Worm (Caenorhabditis elegans) whole organism, L2 larva: ENCODE measurements around the gene C43H6.12.

Source experiments
- C34F6.9 ChIP-seq: fragments of 150-350 bp; optimal IDR thresholded peaks from 2 replicates; lab custom pipeline; 2014; ENCODE audit warnings: missing biosample characterization, missing genetic modification characterization
- F13H6.1 ChIP-seq: sonication (generic microtip); optimal IDR thresholded peaks from 2 replicates; lab custom pipeline; 2016; ENCODE audit warnings: missing genetic modification characterization, missing compliant biosample characterization
- R02D3.7 ChIP-seq: fragments of 150-350 bp; optimal IDR thresholded peaks from 2 replicates; lab custom pipeline; 2014; ENCODE audit warnings: missing biosample characterization, missing genetic modification characterization
- Y55F3AM.14 ChIP-seq: fragments of 200-800 bp; sonication (Bioruptor generic); optimal IDR thresholded peaks from 2 replicates; lab custom pipeline; 2018; ENCODE audit warnings: mild to moderate bottlenecking, missing genetic modification characterization, missing compliant biosample characterization
- ZK546.5 ChIP-seq: sonication (generic microtip); optimal IDR thresholded peaks from 2 replicates; lab custom pipeline; 2017; ENCODE audit warnings: missing biosample characterization, missing genetic modification characterization
- aly-2 ChIP-seq: fragments of 150-350 bp; optimal IDR thresholded peaks from 2 replicates; lab custom pipeline; 2014; ENCODE audit warnings: missing biosample characterization, missing genetic modification characterization
- blmp-1 ChIP-seq: sonication (generic microtip); optimal IDR thresholded peaks from 2 replicates; lab custom pipeline; 2017; ENCODE audit warnings: missing genetic modification characterization, mild to moderate bottlenecking, missing compliant biosample characterization, antibody characterized with exemption, moderate library complexity; ENCODE audit not compliant: insufficient read depth
- ceh-16 ChIP-seq: fragments of 150-350 bp; optimal IDR thresholded peaks from 2 replicates; lab custom pipeline; 2014; ENCODE audit warnings: missing biosample characterization, missing genetic modification characterization
- ceh-82 ChIP-seq: fragments of 150-350 bp; optimal IDR thresholded peaks from 2 replicates; lab custom pipeline; 2014; ENCODE audit warnings: missing biosample characterization, missing genetic modification characterization
- crh-2 ChIP-seq: sonication (generic microtip); optimal IDR thresholded peaks from 2 replicates; lab custom pipeline; 2017; ENCODE audit warnings: missing biosample characterization, missing genetic modification characterization
- dmd-4 ChIP-seq: sonication (generic microtip); optimal IDR thresholded peaks from 2 replicates; lab custom pipeline; 2017; ENCODE audit warnings: missing biosample characterization, missing genetic modification characterization
- egl-27 ChIP-seq: sonication (generic microtip); optimal IDR thresholded peaks from 3 replicates; lab custom pipeline; 2017; ENCODE audit warnings: missing biosample characterization, missing genetic modification reagents, missing genetic modification characterization
- fos-1 ChIP-seq: fragments of 150-350 bp; optimal IDR thresholded peaks from 2 replicates; lab custom pipeline; 2014; ENCODE audit warnings: missing biosample characterization, missing genetic modification characterization
- lin-11 ChIP-seq: fragments of 150-350 bp; sonication (generic microtip); optimal IDR thresholded peaks from 2 replicates; lab custom pipeline; 2014; ENCODE audit warnings: missing biosample characterization, missing genetic modification characterization, inconsistent platforms, mixed read lengths
- lin-13 ChIP-seq: fragments of 150-350 bp; optimal IDR thresholded peaks from 2 replicates; lab custom pipeline; 2014; ENCODE audit warnings: missing biosample characterization, missing genetic modification reagents, missing genetic modification characterization
- lsy-2 ChIP-seq, 2 experiments: fragments of 150-350 bp in 1 of 2; sonication (generic microtip) in 1 of 2; optimal IDR thresholded peaks; 2 replicates each; lab custom pipeline; 2014 to 2017; ENCODE audit warnings: missing biosample characterization in 2 of 2, missing genetic modification characterization in 2 of 2
- mbf-1 ChIP-seq: sonication (generic microtip); optimal IDR thresholded peaks from 2 replicates; lab custom pipeline; 2017; ENCODE audit warnings: missing biosample characterization, missing genetic modification characterization
- nhr-10 ChIP-seq: sonication (generic microtip); optimal IDR thresholded peaks from 2 replicates; lab custom pipeline; 2017; ENCODE audit warnings: missing biosample characterization, missing genetic modification characterization
- nhr-11 ChIP-seq: fragments of 150-350 bp; optimal IDR thresholded peaks from 2 replicates; lab custom pipeline; 2014; ENCODE audit warnings: missing biosample characterization, missing genetic modification characterization
- nhr-12 ChIP-seq: fragments of 150-350 bp; optimal IDR thresholded peaks from 2 replicates; lab custom pipeline; 2014; ENCODE audit warnings: missing biosample characterization, missing genetic modification characterization
- nhr-129 ChIP-seq: fragments of 150-350 bp; optimal IDR thresholded peaks from 2 replicates; lab custom pipeline; 2014; ENCODE audit warnings: missing biosample characterization, missing genetic modification characterization
- nhr-21 ChIP-seq: fragments of 150-350 bp; optimal IDR thresholded peaks from 2 replicates; lab custom pipeline; 2014; ENCODE audit warnings: missing biosample characterization, missing genetic modification characterization
- nhr-23 ChIP-seq: fragments of 150-350 bp; optimal IDR thresholded peaks from 2 replicates; lab custom pipeline; 2014; ENCODE audit warnings: missing biosample characterization, missing genetic modification reagents, missing genetic modification characterization
- nhr-237 ChIP-seq: fragments of 150-350 bp; optimal IDR thresholded peaks from 2 replicates; lab custom pipeline; 2014; ENCODE audit warnings: missing biosample characterization, missing genetic modification characterization
- nhr-25 ChIP-seq: fragments of 150-350 bp; sonication (generic microtip); optimal IDR thresholded peaks from 3 replicates; lab custom pipeline; 2014; ENCODE audit warnings: missing biosample characterization, missing genetic modification characterization
- nhr-6 ChIP-seq: fragments of 150-350 bp; optimal IDR thresholded peaks from 2 replicates; lab custom pipeline; 2014; ENCODE audit warnings: missing biosample characterization, missing genetic modification characterization
- nhr-77 ChIP-seq: fragments of 150-350 bp; optimal IDR thresholded peaks from 2 replicates; lab custom pipeline; 2014; ENCODE audit warnings: missing biosample characterization, missing genetic modification characterization
- peb-1 ChIP-seq: fragments of 150-350 bp; optimal IDR thresholded peaks from 2 replicates; lab custom pipeline; 2014; ENCODE audit warnings: missing biosample characterization, missing genetic modification characterization
- sem-4 ChIP-seq: fragments of 150-350 bp; optimal IDR thresholded peaks from 2 replicates; lab custom pipeline; 2014; ENCODE audit warnings: missing biosample characterization, missing genetic modification reagents, missing genetic modification characterization
- skn-1 ChIP-seq: sonication (generic microtip); optimal IDR thresholded peaks from 2 replicates; lab custom pipeline; 2017; ENCODE audit warnings: missing biosample characterization, missing genetic modification characterization
- sma-3 ChIP-seq: sonication (generic microtip); optimal IDR thresholded peaks from 2 replicates; lab custom pipeline; 2016; ENCODE audit warnings: missing genetic modification reagents, missing genetic modification characterization, missing compliant biosample characterization
- sma-9 ChIP-seq, 2 experiments: fragments of 150-350 bp in 1 of 2; sonication (generic microtip) in 1 of 2; optimal IDR thresholded peaks; 2 replicates each; lab custom pipeline; 2014 to 2016; ENCODE audit warnings: missing genetic modification characterization in 2 of 2, mild to moderate bottlenecking in 1 of 2, missing biosample characterization in 1 of 2, missing compliant biosample characterization in 1 of 2, missing genetic modification reagents in 1 of 2, moderate library complexity in 1 of 2
- snpc-4 ChIP-seq: fragments of 150-350 bp; optimal IDR thresholded peaks from 2 replicates; lab custom pipeline; 2014; ENCODE audit warnings: missing biosample characterization, missing genetic modification characterization
- unc-39 ChIP-seq: fragments of 150-350 bp; optimal IDR thresholded peaks from 2 replicates; lab custom pipeline; 2014; ENCODE audit warnings: missing biosample characterization, missing genetic modification characterization
- unc-55 ChIP-seq: fragments of 150-350 bp; sonication (generic microtip); optimal IDR thresholded peaks from 3 replicates; lab custom pipeline; 2014; ENCODE audit warnings: missing biosample characterization, missing genetic modification reagents, missing genetic modification characterization
- zag-1 ChIP-seq: fragments of 150-350 bp; optimal IDR thresholded peaks from 2 replicates; lab custom pipeline; 2014; ENCODE audit warnings: missing biosample characterization, missing genetic modification characterization
- ztf-1 ChIP-seq: fragments of 200-800 bp; sonication (Bioruptor generic); conservative IDR thresholded peaks from 2 replicates; pipeline ENCODE4 v1.3.6; 2022; ENCODE audit warnings: missing genetic modification characterization, missing compliant biosample characterization
- ztf-11 ChIP-seq: sonication (generic microtip); optimal IDR thresholded peaks from 2 replicates; lab custom pipeline; 2017; ENCODE audit warnings: missing biosample characterization, missing genetic modification characterization
- ztf-4 ChIP-seq: fragments of 150-350 bp; optimal IDR thresholded peaks from 2 replicates; lab custom pipeline; 2014; ENCODE audit warnings: missing biosample characterization, missing genetic modification characterization

Gene C43H6.12

DNA sequence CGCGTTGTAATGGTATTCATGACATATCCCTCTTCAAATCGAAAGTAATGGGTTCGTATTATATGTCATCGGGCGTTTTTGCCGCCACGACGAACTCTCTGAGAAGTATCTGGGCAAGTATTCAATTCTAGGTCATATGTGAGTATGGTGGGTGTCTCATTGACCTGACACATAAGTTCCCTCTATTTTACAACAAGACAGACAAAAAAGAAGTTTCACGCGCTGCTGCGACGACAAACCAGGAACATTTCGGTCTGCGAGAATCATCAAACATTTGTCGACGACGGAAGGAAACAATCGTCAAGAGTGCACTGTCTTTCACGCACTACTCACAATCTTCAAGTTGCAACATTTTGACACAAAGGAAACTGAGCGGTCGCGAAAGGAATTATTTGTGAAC is 15.9 kb downstream of the C43H6.12 start:
- TF ChIP-seq egl-27 (peak; percentile 26), aly-2 (tag; lab: Kevin White, UChicago) (no peak), F13H6.1 (peak; percentile 14), nhr-21 (no peak), nhr-12 (tag; lab: Kevin White, UChicago) (no peak), fos-1 (tag; lab: Kevin White, UChicago) (peak; percentile 12), nhr-10 (no peak), ztf-4 (tag; lab: Kevin White, UChicago) (no peak)

ce11 chrX:2426932-2427331 is 17.5 kb downstream of the C43H6.12 start:
- TF ChIP-seq lin-13 (GFP tag; lab: Kevin White, UChicago) (no peak), nhr-25 (tag; lab: Kevin White, UChicago) (peak; percentile 32), ceh-16 (tag; lab: Kevin White, UChicago) (peak; percentile 26)

- no peak for TF ChIP-seq peb-1 (tag; lab: Kevin White, UChicago)
- TF ChIP-seq ZK546.5 (tag; lab: Kevin White, UChicago), result no peak
- TF ChIP-seq unc-39 (tag; lab: Kevin White, UChicago), result no peak
- TF ChIP-seq nhr-10, result no peak
- no peak for TF ChIP-seq ztf-1 (GFP tag; lab: Robert Waterston, UW)
- TF ChIP-seq nhr-237 (tag; lab: Kevin White, UChicago), result no peak
- no peak for TF ChIP-seq C34F6.9
- no peak for TF ChIP-seq nhr-129 (tag; lab: Kevin White, UChicago)
Observed at ce11 chrX:2427404-2427803, 18.0 kb downstream of the C43H6.12 start, which contains the start of gene gcy-31. TSS of gene gcy-31 (minus strand) at chrX:2427504.

ce11 chrX:2430317-2430716 is 20.9 kb downstream of the C43H6.12 start:
- no peak for TF ChIP-seq sma-3
- TF ChIP-seq ceh-82, result no peak
- TF ChIP-seq lin-13 (GFP tag; lab: Kevin White, UChicago), result no peak
- TF ChIP-seq nhr-77 (tag; lab: Kevin White, UChicago), result no peak
- TF ChIP-seq lsy-2 (tag; optimal IDR thresholded peaks at IDR 0.05; lab: Kevin White, UChicago), result no peak
- TF ChIP-seq zag-1 (tag; lab: Kevin White, UChicago), result no peak
- TF ChIP-seq unc-39 (tag; lab: Kevin White, UChicago), result no peak
- TF ChIP-seq aly-2 (tag; lab: Kevin White, UChicago), result no peak
- no peak for TF ChIP-seq nhr-12 (tag; lab: Kevin White, UChicago)
- TF ChIP-seq ztf-4 (tag; lab: Kevin White, UChicago), result no peak
- no peak for TF ChIP-seq dmd-4

DNA sequence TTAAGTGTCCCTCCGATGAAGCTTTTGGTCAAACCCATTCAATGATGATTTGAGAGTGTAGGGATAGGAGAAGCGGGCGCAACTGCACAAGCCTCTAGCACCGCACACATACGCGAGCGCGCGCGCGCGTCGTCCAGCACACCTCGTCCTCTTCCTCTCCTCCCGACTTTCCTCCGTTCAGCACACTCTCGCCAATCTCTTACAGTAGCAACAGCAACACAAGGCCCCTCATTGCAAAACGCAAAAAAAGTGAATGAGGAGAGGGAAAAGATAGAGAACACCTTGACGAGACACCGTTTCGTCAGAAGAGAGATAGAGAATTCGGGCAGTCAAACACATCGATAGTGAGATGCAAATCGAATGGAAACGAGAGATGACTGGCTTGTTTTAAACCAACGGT is 23.1 kb downstream of the C43H6.12 start:
- TF ChIP-seq blmp-1 (tag; lab: Kevin White, UChicago) (peak; percentile 36), ceh-82 (no peak), unc-55 (GFP tag; lab: Kevin White, UChicago) (peak; percentile 41), F13H6.1 (peak; percentile 78), crh-2 (peak; percentile 40), nhr-25 (tag; lab: Kevin White, UChicago) (peak; percentile 30), nhr-21 (peak; percentile 38), snpc-4 (tag; lab: Kevin White, UChicago) (no peak), peb-1 (tag; lab: Kevin White, UChicago) (no peak), sma-9 (GFP tag; optimal IDR thresholded peaks at IDR 0.05; lab: Kevin White, UChicago) (peak; percentile 14), sma-9 (tag; optimal IDR thresholded peaks at IDR 0.05; lab: Kevin White, UChicago) (no peak), lsy-2 (tag; optimal IDR thresholded peaks at IDR 0.05; lab: Kevin White, UChicago) (peak; percentile 9 to 44), C34F6.9 (peak; percentile 59), lin-13 (GFP tag; lab: Kevin White, UChicago) (no peak), nhr-129 (tag; lab: Kevin White, UChicago) (peak; percentile 80), ceh-16 (tag; lab: Kevin White, UChicago) (peak; percentile 7), fos-1 (tag; lab: Kevin White, UChicago) (peak; percentile 93), sma-3 (peak; percentile 25), sem-4 (peak; percentile 30), mbf-1 (tag; lab: Kevin White, UChicago) (no peak), egl-27 (peak; percentile 19), nhr-6 (tag; lab: Kevin White, UChicago) (peak; percentile 9)

ce11 chrX:2433805-2434204 is 24.4 kb downstream of the C43H6.12 start:
- TF ChIP-seq skn-1 (tag; lab: Kevin White, UChicago) (no peak), unc-39 (tag; lab: Kevin White, UChicago) (no peak), nhr-25 (tag; lab: Kevin White, UChicago) (no peak), crh-2 (no peak), ZK546.5 (tag; lab: Kevin White, UChicago) (no peak), ztf-11 (tag; lab: Kevin White, UChicago) (no peak), sem-4 (no peak), R02D3.7 (no peak), unc-55 (GFP tag; lab: Kevin White, UChicago) (no peak), mbf-1 (tag; lab: Kevin White, UChicago) (no peak), C34F6.9 (no peak), lin-11 (tag; lab: Kevin White, UChicago) (no peak), fos-1 (tag; lab: Kevin White, UChicago) (no peak), ceh-16 (tag; lab: Kevin White, UChicago) (no peak), snpc-4 (tag; lab: Kevin White, UChicago) (no peak), nhr-11 (tag; lab: Kevin White, UChicago) (no peak), nhr-77 (tag; lab: Kevin White, UChicago) (no peak), ztf-1 (GFP tag; lab: Robert Waterston, UW) (no peak), Y55F3AM.14 (GFP tag; lab: Kevin White, UChicago) (no peak), nhr-23 (tag; lab: Kevin White, UChicago) (no peak)
